Worm (Caenorhabditis elegans) whole organism, L4 larva: Measurements from ENCODE around the gene F09A5.3.
A peak's percentile ranks its signal among the peaks of the same experiment; 100 is the strongest.

ENCODE experiments used
- ceh-32 ChIP-seq: sonication (generic microtip); optimal IDR thresholded peaks from 2 replicates; lab custom pipeline; 2016; ENCODE audit warnings: mild to moderate bottlenecking, missing genetic modification characterization, missing compliant biosample characterization; ENCODE audit not compliant: poor library complexity
- fos-1 ChIP-seq: fragments of 150-350 bp; optimal IDR thresholded peaks from 2 replicates; lab custom pipeline; 2014; ENCODE audit warnings: missing biosample characterization, missing genetic modification characterization
- lsy-2 ChIP-seq, 2 experiments: fragments of 150-350 bp in 1 of 2; sonication (generic microtip) in 1 of 2; optimal IDR thresholded peaks; 2 replicates each; lab custom pipeline; 2014 to 2017; ENCODE audit warnings: missing biosample characterization in 2 of 2, missing genetic modification characterization in 2 of 2
- mep-1 ChIP-seq: fragments of 150-350 bp; sonication (generic microtip); optimal IDR thresholded peaks from 3 replicates; lab custom pipeline; 2014; ENCODE audit warnings: missing biosample characterization, missing genetic modification characterization
- nhr-11 ChIP-seq: fragments of 150-350 bp; optimal IDR thresholded peaks from 2 replicates; lab custom pipeline; 2014; ENCODE audit warnings: missing biosample characterization, missing genetic modification characterization
- nhr-237 ChIP-seq: sonication (generic microtip); optimal IDR thresholded peaks from 2 replicates; lab custom pipeline; 2017; ENCODE audit warnings: missing biosample characterization, missing genetic modification characterization
- saeg-2 ChIP-seq: fragments of 200-800 bp; sonication (Bioruptor generic); IDR thresholded peaks from 2 replicates; pipeline ENCODE4 v1.3.6; 2022; ENCODE audit warnings: missing genetic modification reagents, missing genetic modification characterization, missing compliant biosample characterization
- snpc-4 ChIP-seq: fragments of 150-350 bp; optimal IDR thresholded peaks from 2 replicates; lab custom pipeline; 2014; ENCODE audit warnings: missing biosample characterization, missing genetic modification characterization
- unc-130 ChIP-seq: sonication (generic microtip); optimal IDR thresholded peaks from 2 replicates; lab custom pipeline; 2016; ENCODE audit warnings: missing genetic modification reagents, missing genetic modification characterization, missing compliant biosample characterization
- unc-39 ChIP-seq: sonication (generic microtip); optimal IDR thresholded peaks from 2 replicates; lab custom pipeline; 2017; ENCODE audit warnings: missing biosample characterization, missing genetic modification characterization
- unc-62 ChIP-seq, 3 experiments: fragments of 150-350 bp in 1 of 3; sonication (generic microtip); optimal IDR thresholded peaks in 2 of 3; peaks in 1 of 3; 1 replicate in 1 of 3; 2 replicates in 2 of 3; lab custom pipeline; 2014 to 2017; ENCODE audit warnings: missing biosample characterization in 3 of 3, missing genetic modification characterization in 3 of 3, missing genetic modification reagents in 3 of 3, missing genotype in 1 of 3

- no peak for TF ChIP-seq saeg-2 (GFP tag; lab: Robert Waterston, UW)
- no peak for TF ChIP-seq nhr-237 (tag; lab: Kevin White, UChicago)
- no peak for TF ChIP-seq unc-130 (GFP tag; lab: Kevin White, UChicago)
- no peak for TF ChIP-seq snpc-4 (tag; lab: Kevin White, UChicago)
- TF ChIP-seq nhr-11 (tag; lab: Kevin White, UChicago): peak; percentile 6
- TF ChIP-seq unc-62 (GFP tag; optimal IDR thresholded peaks at IDR 0.05 in 1 of 2; lab: Kevin White, UChicago): peak in 1 of 2 experiments; percentile 99
- TF ChIP-seq unc-62 (tag; optimal IDR thresholded peaks at IDR 0.05; lab: Kevin White, UChicago): no peak
- no peak for TF ChIP-seq unc-39 (tag; lab: Kevin White, UChicago)
- no peak for TF ChIP-seq mep-1
- TF ChIP-seq fos-1 (tag; lab: Kevin White, UChicago): no peak
- no peak for TF ChIP-seq ceh-32 (tag; lab: Kevin White, UChicago)
- TF ChIP-seq lsy-2 (tag; optimal IDR thresholded peaks at IDR 0.05; lab: Kevin White, UChicago): no peak
Observed at ce11 chrX:13141440-13141839, at the start of gene F09A5.3.
